Worm (Caenorhabditis elegans) whole organism, L1 larva: Measurements from ENCODE around the gene nlp-27.

Source experiments
- C04F5.9 ChIP-seq: sonication (generic microtip); optimal IDR thresholded peaks from 2 replicates; lab custom pipeline; 2016; ENCODE audit warnings: missing genetic modification characterization, missing compliant biosample characterization
- Y116A8C.19 ChIP-seq: sonication (generic microtip); optimal IDR thresholded peaks from 2 replicates; lab custom pipeline; 2016; ENCODE audit warnings: missing compliant biosample characterization, missing genetic modification characterization, borderline replicate concordance
- aha-1 ChIP-seq: fragments of 150-350 bp; optimal IDR thresholded peaks from 2 replicates; lab custom pipeline; 2014; ENCODE audit warnings: missing biosample characterization, missing genetic modification characterization
- aly-2 ChIP-seq: fragments of 150-350 bp; optimal IDR thresholded peaks from 2 replicates; lab custom pipeline; 2014; ENCODE audit warnings: missing biosample characterization, missing genetic modification characterization
- blmp-1 ChIP-seq: fragments of 150-350 bp; optimal IDR thresholded peaks from 2 replicates; lab custom pipeline; 2014; ENCODE audit warnings: missing biosample characterization, missing genetic modification characterization
- ceh-8 ChIP-seq: fragments of 200-800 bp; sonication (Bioruptor generic); optimal IDR thresholded peaks from 2 replicates; lab custom pipeline; 2018; ENCODE audit warnings: mild to moderate bottlenecking, missing genetic modification characterization, moderate library complexity, missing compliant biosample characterization
- ceh-82 ChIP-seq, 3 experiments: fragments of 150-350 bp in 1 of 3; sonication (generic microtip) in 2 of 3; optimal IDR thresholded peaks; 2 replicates each; lab custom pipeline; 2014 to 2017; ENCODE audit warnings: missing biosample characterization in 3 of 3, missing genetic modification characterization in 3 of 3
- ceh-90 ChIP-seq: sonication (generic microtip); optimal IDR thresholded peaks from 2 replicates; lab custom pipeline; 2016; ENCODE audit warnings: missing genetic modification characterization, missing compliant biosample characterization
- dsc-1 ChIP-seq: sonication (generic microtip); optimal IDR thresholded peaks from 2 replicates; lab custom pipeline; 2016; ENCODE audit warnings: mild to moderate bottlenecking, missing genetic modification characterization, missing compliant biosample characterization
- elt-2 ChIP-seq: sonication (generic microtip); optimal IDR thresholded peaks from 2 replicates; lab custom pipeline; 2016; ENCODE audit warnings: missing genetic modification characterization, mild to moderate bottlenecking, inconsistent platforms, missing compliant biosample characterization, missing genetic modification reagents
- fkh-10 ChIP-seq: sonication (generic microtip); optimal IDR thresholded peaks from 2 replicates; lab custom pipeline; 2017; ENCODE audit warnings: missing biosample characterization, missing genetic modification reagents, missing genetic modification characterization
- fkh-4 ChIP-seq: sonication (generic microtip); optimal IDR thresholded peaks from 2 replicates; lab custom pipeline; 2016; ENCODE audit warnings: missing compliant biosample characterization, missing genetic modification characterization, borderline replicate concordance
- fkh-8 ChIP-seq: sonication (generic microtip); optimal IDR thresholded peaks from 2 replicates; lab custom pipeline; 2016; ENCODE audit warnings: mild to moderate bottlenecking, missing genetic modification characterization, missing compliant biosample characterization
- hlh-4 ChIP-seq: sonication (generic microtip); optimal IDR thresholded peaks from 2 replicates; lab custom pipeline; 2016; ENCODE audit warnings: mild to moderate bottlenecking, missing genetic modification characterization, missing compliant biosample characterization
- hpl-2 ChIP-seq: fragments of 150-350 bp; optimal IDR thresholded peaks from 2 replicates; lab custom pipeline; 2014; ENCODE audit warnings: missing biosample characterization, missing genetic modification reagents, missing genetic modification characterization
- isw-1 ChIP-seq: fragments of 200-800 bp; sonication (Bioruptor generic); IDR thresholded peaks from 2 replicates; pipeline ENCODE4 v1.3.6; 2022; ENCODE audit warnings: missing genetic modification characterization, missing compliant biosample characterization
- lin-13 ChIP-seq: fragments of 150-350 bp; optimal IDR thresholded peaks from 2 replicates; lab custom pipeline; 2014; ENCODE audit warnings: missing biosample characterization, missing genetic modification reagents, missing genetic modification characterization
- lin-14 ChIP-seq: fragments of 200-800 bp; sonication (Bioruptor generic); optimal IDR thresholded peaks from 2 replicates; lab custom pipeline; 2018; ENCODE audit warnings: mild to moderate bottlenecking, missing genetic modification characterization, moderate library complexity, missing compliant biosample characterization
- lin-15B ChIP-seq: fragments of 150-350 bp; sonication (generic microtip); optimal IDR thresholded peaks from 3 replicates; lab custom pipeline; 2014; ENCODE audit warnings: missing biosample characterization, missing genetic modification characterization
- lin-35 ChIP-seq, 2 experiments: fragments of 150-350 bp; optimal IDR thresholded peaks; 2 replicates each; lab custom pipeline; 2014; ENCODE audit warnings: missing biosample characterization in 2 of 2, missing genetic modification characterization in 2 of 2, missing genetic modification reagents in 2 of 2
- lin-39 ChIP-seq: fragments of 150-350 bp; optimal IDR thresholded peaks from 2 replicates; lab custom pipeline; 2014; ENCODE audit warnings: missing biosample characterization, missing genetic modification reagents, missing genetic modification characterization
- lir-3 ChIP-seq: sonication (generic microtip); optimal IDR thresholded peaks from 2 replicates; lab custom pipeline; 2016; ENCODE audit warnings: mild to moderate bottlenecking, missing genetic modification characterization, moderate library complexity, missing compliant biosample characterization; ENCODE audit not compliant: poor library complexity
- lsy-2 ChIP-seq, 2 experiments: fragments of 150-350 bp; optimal IDR thresholded peaks; 2 replicates each; lab custom pipeline; 2014; ENCODE audit warnings: missing biosample characterization in 2 of 2, missing genetic modification characterization in 2 of 2
- mab-9 ChIP-seq: fragments of 200-800 bp; sonication (Bioruptor generic); IDR thresholded peaks from 2 replicates; pipeline ENCODE4 v1.3.6; 2022; ENCODE audit warnings: missing genetic modification reagents, missing genetic modification characterization, missing compliant biosample characterization
- mdl-1 ChIP-seq, 2 experiments: fragments of 150-350 bp; optimal IDR thresholded peaks; 2 replicates each; lab custom pipeline; 2014 to 2017; ENCODE audit warnings: missing biosample characterization in 2 of 2, missing genetic modification characterization in 2 of 2, inconsistent platforms in 1 of 2
- mef-2 ChIP-seq: fragments of 150-350 bp; optimal IDR thresholded peaks from 2 replicates; lab custom pipeline; 2014; ENCODE audit warnings: missing biosample characterization, missing genetic modification characterization
- nhr-11 ChIP-seq: fragments of 150-350 bp; optimal IDR thresholded peaks from 2 replicates; lab custom pipeline; 2014; ENCODE audit warnings: missing biosample characterization, missing genetic modification characterization
- nhr-12 ChIP-seq: sonication (generic microtip); optimal IDR thresholded peaks from 2 replicates; lab custom pipeline; 2017; ENCODE audit warnings: missing biosample characterization, missing genetic modification characterization
- nhr-20 ChIP-seq: sonication (generic microtip); optimal IDR thresholded peaks from 2 replicates; lab custom pipeline; 2016; ENCODE audit warnings: mild to moderate bottlenecking, missing genetic modification characterization, missing compliant biosample characterization
- nhr-237 ChIP-seq: fragments of 150-350 bp; optimal IDR thresholded peaks from 2 replicates; lab custom pipeline; 2014; ENCODE audit warnings: missing biosample characterization, missing genetic modification characterization
- nhr-28 ChIP-seq: fragments of 150-350 bp; optimal IDR thresholded peaks from 2 replicates; lab custom pipeline; 2014; ENCODE audit warnings: missing biosample characterization, missing genetic modification characterization
- nhr-76 ChIP-seq: sonication (generic microtip); optimal IDR thresholded peaks from 2 replicates; lab custom pipeline; 2017; ENCODE audit warnings: missing biosample characterization, missing genetic modification characterization
- nhr-85 ChIP-seq: sonication (generic microtip); peaks from one replicate; lab custom pipeline; 2016; ENCODE audit warnings: missing genetic modification characterization, inconsistent platforms, missing compliant biosample characterization
- nhr-90 ChIP-seq: sonication (generic microtip); optimal IDR thresholded peaks from 2 replicates; lab custom pipeline; 2016; ENCODE audit warnings: mild to moderate bottlenecking, missing genetic modification characterization, missing compliant biosample characterization; ENCODE audit not compliant: poor library complexity
- pag-3 ChIP-seq: sonication (generic microtip); optimal IDR thresholded peaks from 2 replicates; lab custom pipeline; 2017; ENCODE audit warnings: missing genetic modification characterization, mild to moderate bottlenecking, missing compliant biosample characterization, antibody characterized with exemption, borderline replicate concordance; ENCODE audit not compliant: insufficient read depth
- rnt-1 ChIP-seq: sonication (generic microtip); optimal IDR thresholded peaks from 2 replicates; lab custom pipeline; 2016; ENCODE audit warnings: mild to moderate bottlenecking, missing genetic modification characterization, moderate library complexity, missing compliant biosample characterization
- skn-1 ChIP-seq: fragments of 150-350 bp; optimal IDR thresholded peaks from 2 replicates; lab custom pipeline; 2014; ENCODE audit warnings: missing biosample characterization, missing genetic modification characterization
- snu-23 ChIP-seq: sonication (generic microtip); optimal IDR thresholded peaks from 2 replicates; lab custom pipeline; 2016; ENCODE audit warnings: missing genetic modification characterization, missing compliant biosample characterization
- sox-4 ChIP-seq: sonication (generic microtip); optimal IDR thresholded peaks from 2 replicates; lab custom pipeline; 2016; ENCODE audit warnings: missing genetic modification characterization, missing compliant biosample characterization
- tbx-2 ChIP-seq: sonication (generic microtip); optimal IDR thresholded peaks from 2 replicates; lab custom pipeline; 2016; ENCODE audit warnings: missing genetic modification characterization, missing compliant biosample characterization
- tlp-1 ChIP-seq: fragments of 150-350 bp; optimal IDR thresholded peaks from 2 replicates; lab custom pipeline; 2014; ENCODE audit warnings: missing biosample characterization, missing genetic modification characterization
- unc-130 ChIP-seq: fragments of 150-350 bp; optimal IDR thresholded peaks from 2 replicates; lab custom pipeline; 2017; ENCODE audit warnings: missing biosample characterization, missing genetic modification characterization, inconsistent platforms
- unc-86 ChIP-seq: sonication (generic microtip); optimal IDR thresholded peaks from 2 replicates; lab custom pipeline; 2016; ENCODE audit warnings: missing genetic modification characterization, missing compliant biosample characterization
- unc-98 ChIP-seq: fragments of 200-800 bp; sonication (Bioruptor generic); IDR thresholded peaks from 2 replicates; pipeline ENCODE4 v1.3.6; 2022; ENCODE audit warnings: missing genetic modification characterization, missing compliant biosample characterization
- vab-15 ChIP-seq: sonication (generic microtip); optimal IDR thresholded peaks from 2 replicates; lab custom pipeline; 2017; ENCODE audit warnings: missing genotype, mild to moderate bottlenecking, missing genetic modification characterization, missing compliant biosample characterization
- xbp-1 ChIP-seq: sonication (generic microtip); optimal IDR thresholded peaks from 2 replicates; lab custom pipeline; 2016; ENCODE audit warnings: missing genetic modification characterization, missing compliant biosample characterization
- zag-1 ChIP-seq: fragments of 150-350 bp; optimal IDR thresholded peaks from 2 replicates; lab custom pipeline; 2014; ENCODE audit warnings: missing biosample characterization, missing genetic modification characterization
- zip-4 ChIP-seq: fragments of 200-800 bp; sonication (Bioruptor generic); optimal IDR thresholded peaks from 2 replicates; lab custom pipeline; 2018; ENCODE audit warnings: mild to moderate bottlenecking, missing genetic modification characterization, moderate library complexity, missing compliant biosample characterization

Gene nlp-27

ce11 chrV:3970410-3970809, 18.8 kb upstream of the nlp-27 start, which contains the start of gene cyp-34A9 (continued):
- TF ChIP-seq fkh-8 (tag; lab: Kevin White, UChicago) (no peak), unc-98 (GFP tag; lab: Robert Waterston, UW) (no peak), Y116A8C.19 (tag; lab: Kevin White, UChicago) (no peak), nhr-85 (tag; lab: Kevin White, UChicago) (peak; percentile 4), nhr-28 (tag; lab: Kevin White, UChicago) (no peak), lin-15B (tag; lab: Kevin White, UChicago) (no peak), lin-35 (GFP tag; optimal IDR thresholded peaks at IDR 0.05; lab: Kevin White, UChicago) (peak in 1 of 2 experiments; percentile 14), skn-1 (tag; lab: Kevin White, UChicago) (no peak), pag-3 (no peak), lir-3 (tag; lab: Kevin White, UChicago) (no peak)

ce11 chrV:3972846-3973245, 16.3 kb upstream of the nlp-27 start, which contains the start of gene cyp-34A10:
cyp-34A10 (minus strand) TSS chrV:3972991.
- TF ChIP-seq aha-1 (tag; lab: Kevin White, UChicago): no peak
- no peak for TF ChIP-seq rnt-1
- no peak for TF ChIP-seq xbp-1
- no peak for TF ChIP-seq ceh-90 (tag; lab: Kevin White, UChicago)
- TF ChIP-seq ceh-8 (GFP tag; lab: Kevin White, UChicago): no peak
- TF ChIP-seq lin-39 (tag; lab: Kevin White, UChicago): no peak
- no peak for TF ChIP-seq blmp-1 (tag; lab: Kevin White, UChicago)
- no peak for TF ChIP-seq snu-23 (GFP tag; lab: Kevin White, UChicago)
- no peak for TF ChIP-seq hlh-4 (tag; lab: Kevin White, UChicago)
- TF ChIP-seq dsc-1 (tag; lab: Kevin White, UChicago): no peak
- TF ChIP-seq tbx-2 (tag; lab: Kevin White, UChicago): no peak
- TF ChIP-seq lin-13 (GFP tag; lab: Kevin White, UChicago): no peak
- TF ChIP-seq nhr-90 (tag; lab: Kevin White, UChicago): no peak
- TF ChIP-seq mdl-1 (tag; optimal IDR thresholded peaks at IDR 0.05; lab: Kevin White, UChicago): no peak
- no peak for TF ChIP-seq fkh-10 (GFP tag; lab: Kevin White, UChicago)
- no peak for TF ChIP-seq sox-4 (tag; lab: Kevin White, UChicago)

- TF ChIP-seq nhr-20 (tag; lab: Kevin White, UChicago) (no peak), tlp-1 (tag; lab: Kevin White, UChicago) (no peak), unc-130 (tag; lab: Kevin White, UChicago) (no peak), unc-86 (tag; lab: Kevin White, UChicago) (no peak), aly-2 (no peak), ceh-90 (tag; lab: Kevin White, UChicago) (no peak), dsc-1 (tag; lab: Kevin White, UChicago) (no peak), zag-1 (no peak), vab-15 (tag; lab: Kevin White, UChicago) (no peak), lin-14 (GFP tag; lab: Kevin White, UChicago) (no peak), C04F5.9 (tag; lab: Kevin White, UChicago) (no peak), mab-9 (GFP tag; lab: Robert Waterston, UW) (no peak), fkh-8 (tag; lab: Kevin White, UChicago) (no peak), nhr-237 (tag; lab: Kevin White, UChicago) (no peak)
Measured at ce11 chrV:3974361-3974760, 14.8 kb upstream of the nlp-27 start, which contains the start of gene str-82. str-82 (plus strand) TSS chrV:3974661.

- TF ChIP-seq mef-2 (no peak), nhr-12 (tag; lab: Kevin White, UChicago) (no peak), dsc-1 (tag; lab: Kevin White, UChicago) (no peak), ceh-8 (GFP tag; lab: Kevin White, UChicago) (no peak), zag-1 (no peak), lin-15B (tag; lab: Kevin White, UChicago) (no peak), ceh-82 (tag; optimal IDR thresholded peaks at IDR 0.05; lab: Kevin White, UChicago) (no peak), zip-4 (GFP tag; lab: Kevin White, UChicago) (no peak), hpl-2 (GFP tag; lab: Kevin White, UChicago) (no peak), aha-1 (tag; lab: Kevin White, UChicago) (no peak), xbp-1 (no peak), nhr-76 (tag; lab: Kevin White, UChicago) (no peak), elt-2 (tag; lab: Kevin White, UChicago) (no peak), isw-1 (GFP tag; lab: Robert Waterston, UW) (no peak), fkh-4 (tag; lab: Kevin White, UChicago) (no peak), nhr-11 (tag; lab: Kevin White, UChicago) (no peak), lsy-2 (tag; optimal IDR thresholded peaks at IDR 0.05; lab: Kevin White, UChicago) (no peak)
Measured at ce11 chrV:3976964-3977363, 12.2 kb upstream of the nlp-27 start, which contains the start of gene str-83. str-83 (plus strand) TSS chrV:3977264.
